Worm (Caenorhabditis elegans): Measurements from ENCODE around the gene mogs-1.
A peak's percentile ranks its signal among the peaks of the same experiment; 100 is the strongest.

The mogs-1 gene

ce11 chrIV:11038665-11039064, 16.9 kb upstream of the mogs-1 start:
- TF ChIP-seq ztf-4 (tag; optimal IDR thresholded peaks at IDR 0.05) (no peak), snpc-4 (tag; optimal IDR thresholded peaks at IDR 0.05) (peak; percentile 50), egl-27 (tag; optimal IDR thresholded peaks at IDR 0.05) (no peak), nhr-76 (tag; optimal IDR thresholded peaks at IDR 0.05) (no peak), fkh-2 (tag; optimal IDR thresholded peaks at IDR 0.05) (no peak), unc-39 (tag; optimal IDR thresholded peaks at IDR 0.05) (no peak), pha-4 (tag; optimal IDR thresholded peaks at IDR 0.05) (peak; percentile 20), hmg-11 (tag; optimal IDR thresholded peaks at IDR 0.05) (peak; percentile 55), ztf-11 (tag; optimal IDR thresholded peaks at IDR 0.05) (no peak), nfya-1 (tag; optimal IDR thresholded peaks at IDR 0.05; ENCODE audit: insufficient read depth) (peak; percentile 28)

DNA sequence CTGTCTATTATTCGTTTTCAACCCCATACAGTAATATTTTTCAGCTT, 16.7 kb upstream of the mogs-1 start, which contains the start of gene kdin-1:
kdin-1 (plus strand) TSS at position 38 of the 47 bp plus-strand sequence.
- TF ChIP-seq nhr-237 (tag; optimal IDR thresholded peaks at IDR 0.05), result no peak
- TF ChIP-seq ztf-11 (tag; optimal IDR thresholded peaks at IDR 0.05), result no peak
- TF ChIP-seq nhr-77 (tag; optimal IDR thresholded peaks at IDR 0.05), result no peak
- no peak for TF ChIP-seq egl-5 (tag; optimal IDR thresholded peaks at IDR 0.05)
- TF ChIP-seq ama-1 (optimal IDR thresholded peaks at IDR 0.05), result no peak
- TF ChIP-seq pqm-1 (tag; optimal IDR thresholded peaks at IDR 0.05), result no peak
- TF ChIP-seq ceh-9 (tag; optimal IDR thresholded peaks at IDR 0.05), result no peak
- TF ChIP-seq ZK546.5 (tag; optimal IDR thresholded peaks at IDR 0.05), result no peak
- no peak for TF ChIP-seq skn-1 (tag; optimal IDR thresholded peaks at IDR 0.05)
- TF ChIP-seq sea-2 (GFP tag; optimal IDR thresholded peaks at IDR 0.05), result no peak
- no peak for TF ChIP-seq pha-4 (tag; optimal IDR thresholded peaks at IDR 0.05)
- no peak for TF ChIP-seq fkh-10 (GFP tag; optimal IDR thresholded peaks at IDR 0.05)

DNA sequence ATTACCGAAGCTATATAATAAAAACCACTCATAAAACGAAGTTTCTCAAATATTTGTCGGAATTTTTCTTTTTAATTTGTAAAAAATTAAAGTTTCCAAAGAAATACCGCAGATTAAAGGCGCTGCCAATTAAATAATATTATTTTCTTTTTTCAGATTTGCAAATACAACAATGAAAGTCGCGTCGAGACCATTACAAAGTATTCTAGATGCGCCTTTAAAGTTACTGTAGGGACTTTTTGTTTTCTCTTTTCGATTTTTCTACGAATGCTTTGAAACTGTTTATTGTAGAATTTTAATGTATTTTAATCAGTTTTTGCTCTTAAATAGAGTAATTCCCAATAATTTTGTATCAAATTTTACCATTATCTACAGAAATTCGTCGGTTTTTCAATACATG, 16.5 kb upstream of the mogs-1 start:
- TF ChIP-seq fos-1 (tag; optimal IDR thresholded peaks at IDR 0.05) (no peak), hmg-11 (tag; optimal IDR thresholded peaks at IDR 0.05) (no peak), fkh-2 (tag; optimal IDR thresholded peaks at IDR 0.05) (no peak), R02D3.7 (tag; optimal IDR thresholded peaks at IDR 0.05) (no peak), nhr-23 (tag; optimal IDR thresholded peaks at IDR 0.05) (no peak), nfya-1 (tag; optimal IDR thresholded peaks at IDR 0.05; ENCODE audit: insufficient read depth) (no peak)

ce11 chrIV:11037118-11037719, 15.5 kb upstream of the mogs-1 start:
- TF ChIP-seq nhr-28 (tag; optimal IDR thresholded peaks at IDR 0.05) (no peak), elt-2 (tag; optimal IDR thresholded peaks at IDR 0.05) (peak; percentile 69), aly-2 (tag; optimal IDR thresholded peaks at IDR 0.05) (no peak), pqm-1 (tag; optimal IDR thresholded peaks at IDR 0.05) (peak; percentile 45), pha-4 (tag; optimal IDR thresholded peaks at IDR 0.05) (no peak), nhr-77 (tag; optimal IDR thresholded peaks at IDR 0.05) (peak; percentile 26), fkh-10 (GFP tag; optimal IDR thresholded peaks at IDR 0.05) (no peak)

- no peak for TF ChIP-seq skn-1 (tag; optimal IDR thresholded peaks at IDR 0.05)
- TF ChIP-seq lin-15B (tag; optimal IDR thresholded peaks at IDR 0.05), result peak; percentile 63
- peak; percentile 58 for TF ChIP-seq nhr-23 (tag; optimal IDR thresholded peaks at IDR 0.05)
- TF ChIP-seq nfya-1 (tag; optimal IDR thresholded peaks at IDR 0.05; ENCODE audit: insufficient read depth), result peak; percentile 65
- TF ChIP-seq daf-12 (tag; optimal IDR thresholded peaks at IDR 0.05), result no peak
- no peak for TF ChIP-seq ceh-9 (tag; optimal IDR thresholded peaks at IDR 0.05)
- TF ChIP-seq snpc-4 (tag; optimal IDR thresholded peaks at IDR 0.05), result peak; percentile 70
- TF ChIP-seq ceh-28 (tag; optimal IDR thresholded peaks at IDR 0.05), result peak; percentile 38
- TF ChIP-seq fkh-10 (GFP tag; optimal IDR thresholded peaks at IDR 0.05), result no peak
- no peak for TF ChIP-seq R02D3.7 (tag; optimal IDR thresholded peaks at IDR 0.05)
- peak; percentile 87 for TF ChIP-seq pha-4 (tag; optimal IDR thresholded peaks at IDR 0.05)
- no peak for TF ChIP-seq nhr-28 (tag; optimal IDR thresholded peaks at IDR 0.05)
- TF ChIP-seq hmg-11 (tag; optimal IDR thresholded peaks at IDR 0.05), result peak; percentile 51
- peak; percentile 31 for TF ChIP-seq lin-39 (tag; optimal IDR thresholded peaks at IDR 0.05)
- TF ChIP-seq nhr-77 (tag; optimal IDR thresholded peaks at IDR 0.05), result no peak
- peak; percentile 45 for TF ChIP-seq lsy-12 (tag; optimal IDR thresholded peaks at IDR 0.05)
- peak; percentile 16 for TF ChIP-seq pqm-1 (tag; optimal IDR thresholded peaks at IDR 0.05)
- no peak for TF ChIP-seq unc-62 (GFP tag; optimal IDR thresholded peaks at IDR 0.05)
- no peak for TF ChIP-seq elt-3 (tag; optimal IDR thresholded peaks at IDR 0.05)
- TF ChIP-seq elt-1 (tag; optimal IDR thresholded peaks at IDR 0.05), result no peak
- no peak for TF ChIP-seq fkh-2 (tag; optimal IDR thresholded peaks at IDR 0.05)
- TF ChIP-seq elt-2 (tag; optimal IDR thresholded peaks at IDR 0.05), result peak; percentile 35
- TF ChIP-seq mdl-1 (tag; optimal IDR thresholded peaks at IDR 0.05), result no peak
- no peak for TF ChIP-seq fos-1 (tag; optimal IDR thresholded peaks at IDR 0.05)
- TF ChIP-seq tbx-2 (tag; optimal IDR thresholded peaks at IDR 0.05), result no peak
- TF ChIP-seq nhr-67 (tag; optimal IDR thresholded peaks at IDR 0.05), result no peak
- TF ChIP-seq eor-1 (tag; optimal IDR thresholded peaks at IDR 0.05), result no peak
- TF ChIP-seq jun-1 (tag; optimal IDR thresholded peaks at IDR 0.05), result peak; percentile 44
- no peak for TF ChIP-seq ceh-16 (tag; optimal IDR thresholded peaks at IDR 0.05)
- peak; percentile 10 for TF ChIP-seq nhr-25 (tag; optimal IDR thresholded peaks at IDR 0.05)
- no peak for TF ChIP-seq nhr-43 (tag; optimal IDR thresholded peaks at IDR 0.05; ENCODE audit: poor library complexity, severe bottlenecking)
- TF ChIP-seq aly-2 (tag; optimal IDR thresholded peaks at IDR 0.05), result no peak
- no peak for TF ChIP-seq ztf-4 (tag; optimal IDR thresholded peaks at IDR 0.05)
- TF ChIP-seq egl-5 (tag; optimal IDR thresholded peaks at IDR 0.05), result no peak
- no peak for TF ChIP-seq sea-2 (GFP tag; optimal IDR thresholded peaks at IDR 0.05)
- TF ChIP-seq egl-27 (tag; optimal IDR thresholded peaks at IDR 0.05), result no peak
- TF ChIP-seq ama-1 (optimal IDR thresholded peaks at IDR 0.05), result no peak
Observed at ce11 chrIV:11036222-11036621, 14.5 kb upstream of the mogs-1 start, which contains the start of gene fkb-1. fkb-1 (plus strand) TSS chrIV:11036582.
